Worm (Caenorhabditis elegans): ENCODE data around the gene nlp-67.

DNA sequence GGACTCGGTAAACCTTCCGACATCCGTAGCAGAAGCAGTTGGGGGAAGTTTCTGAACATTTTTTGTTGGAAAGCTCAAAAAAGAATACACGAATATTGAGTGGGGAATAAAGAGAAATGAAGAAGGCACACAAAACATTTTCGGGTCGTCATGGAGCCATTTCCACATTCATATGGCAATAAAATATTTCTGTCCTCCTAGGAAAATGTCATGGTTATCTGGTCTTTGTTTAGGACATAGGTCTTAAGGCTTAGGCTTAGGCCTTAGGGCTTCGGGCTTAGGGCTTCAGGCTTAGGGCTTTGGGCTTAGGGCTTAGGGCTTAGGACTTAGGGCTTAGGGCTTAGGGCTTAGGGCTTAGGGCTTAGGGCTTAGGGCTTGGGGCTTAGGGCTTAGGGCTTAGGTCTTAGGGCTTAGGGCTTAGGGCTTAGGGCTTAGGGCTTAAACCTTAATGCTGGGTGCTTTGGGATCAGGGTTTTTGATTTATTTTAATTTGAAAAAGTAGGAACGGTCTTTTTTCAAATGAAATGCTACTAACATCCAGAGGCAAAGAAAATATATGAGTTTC, 15.1 kb downstream of the nlp-67 start, which contains the start of gene R11.3:
- TF ChIP-seq elt-2 (tag; optimal IDR thresholded peaks at IDR 0.05) (no peak), unc-62 (GFP tag; optimal IDR thresholded peaks at IDR 0.05) (no peak), elt-1 (tag; optimal IDR thresholded peaks at IDR 0.05) (no peak)
